Fruit fly (Drosophila melanogaster) Kc167 (cell line): ENCODE measurements around the gene Sxl.

Experiments
- Myc ChIP-seq: fragments of >200 bp; optimal IDR thresholded peaks from 2 replicates; lab custom pipeline; 2017; ENCODE audit warnings: missing external identifiers
- Sin3A ChIP-seq: fragments of >200 bp; optimal IDR thresholded peaks from 2 replicates; lab custom pipeline; 2018; ENCODE audit warnings: missing external identifiers
- h ChIP-seq: fragments of >200 bp; optimal IDR thresholded peaks from 3 replicates; lab custom pipeline; 2018; ENCODE audit warnings: missing external identifiers
- insv ChIP-seq: fragments of >200 bp; optimal IDR thresholded peaks from 3 replicates; lab custom pipeline; 2018; ENCODE audit warnings: missing external identifiers
- psq ChIP-seq: fragments of >200 bp; optimal IDR thresholded peaks from 2 replicates; lab custom pipeline; 2017; ENCODE audit warnings: missing external identifiers
- ttk ChIP-seq: sonication (Bioruptor generic); optimal IDR thresholded peaks from 2 replicates; lab custom pipeline; 2017; ENCODE audit warnings: missing external identifiers

The Sxl gene

DNA sequence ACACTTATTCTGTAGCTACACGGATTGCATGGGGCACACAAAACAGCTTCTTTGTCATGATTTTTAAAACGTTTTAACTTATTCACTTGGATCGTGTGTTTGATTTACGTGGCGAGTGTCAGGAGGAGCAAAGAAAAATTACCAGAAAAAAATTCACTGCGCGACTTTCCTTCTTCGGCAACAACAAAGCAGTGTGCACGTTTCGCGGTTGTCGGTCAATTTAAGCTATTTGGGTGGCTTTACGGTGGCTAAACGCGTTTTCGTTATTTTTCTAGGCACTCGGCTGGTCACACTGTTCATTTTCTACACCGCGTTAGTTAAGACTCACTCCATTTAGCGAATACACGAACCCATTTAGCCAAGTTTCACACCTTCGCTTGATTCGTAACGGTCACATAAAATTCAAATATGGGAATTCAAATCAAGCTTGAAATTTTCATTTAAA lies at the start of gene Sxl:
Gene Sxl, minus strand, starts transcription at position 195 of the 445 bp plus-strand sequence.
- TF ChIP-seq h (lab: Kevin White, UChicago), result no peak
- no peak for TF ChIP-seq psq (lab: Kevin White, UChicago)
- TF ChIP-seq insv (lab: Kevin White, UChicago), result no peak
- no peak for TF ChIP-seq ttk (lab: Kevin White, UChicago)
- no peak for TF ChIP-seq Myc (lab: Kevin White, UChicago)
- TF ChIP-seq Sin3A (lab: Kevin White, UChicago), result no peak

DNA sequence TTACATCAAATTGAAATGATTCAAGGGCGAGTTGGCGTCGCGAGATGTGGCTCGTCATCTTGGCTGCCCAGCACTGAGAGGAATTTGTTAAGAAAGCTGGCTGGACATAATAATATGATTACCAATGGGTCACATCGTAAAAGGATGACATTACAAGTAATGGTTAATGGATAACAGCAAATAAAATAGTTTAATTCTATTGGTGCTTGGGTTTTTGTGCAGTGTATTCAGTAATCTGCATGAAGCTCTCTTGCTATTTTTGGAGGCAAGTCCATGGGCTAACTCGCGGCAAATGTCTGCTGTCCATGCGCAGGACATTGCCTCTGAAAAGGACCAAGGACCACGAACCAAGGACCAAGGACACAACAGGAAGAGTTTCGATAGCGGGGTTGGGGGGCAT lies 43.9 kb upstream of the Sxl start:
- TF ChIP-seq insv (lab: Kevin White, UChicago) (no peak), ttk (lab: Kevin White, UChicago) (no peak), psq (lab: Kevin White, UChicago) (no peak), Sin3A (lab: Kevin White, UChicago) (no peak), h (lab: Kevin White, UChicago) (no peak), Myc (lab: Kevin White, UChicago) (no peak)

DNA sequence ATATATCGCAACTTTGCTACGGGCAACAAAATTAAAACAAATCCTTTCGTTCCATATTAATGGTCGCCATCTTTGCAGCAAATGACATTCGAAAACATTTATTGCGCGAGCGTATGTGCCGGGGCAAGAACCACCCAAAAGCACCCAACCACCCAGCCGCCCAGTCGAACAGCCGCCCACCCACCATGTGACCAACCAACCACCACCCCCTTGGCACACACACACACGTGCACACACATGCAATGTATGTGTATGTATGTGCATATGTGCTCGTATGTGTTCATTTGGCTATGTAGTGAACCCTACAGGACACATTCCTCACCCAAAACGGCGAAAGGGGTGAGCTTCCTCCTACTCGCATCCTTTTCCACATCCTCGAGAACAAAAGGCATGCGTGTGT lies 42.1 kb upstream of the Sxl start:
- TF ChIP-seq insv (lab: Kevin White, UChicago), result no peak
- TF ChIP-seq Sin3A (lab: Kevin White, UChicago), result no peak

DNA sequence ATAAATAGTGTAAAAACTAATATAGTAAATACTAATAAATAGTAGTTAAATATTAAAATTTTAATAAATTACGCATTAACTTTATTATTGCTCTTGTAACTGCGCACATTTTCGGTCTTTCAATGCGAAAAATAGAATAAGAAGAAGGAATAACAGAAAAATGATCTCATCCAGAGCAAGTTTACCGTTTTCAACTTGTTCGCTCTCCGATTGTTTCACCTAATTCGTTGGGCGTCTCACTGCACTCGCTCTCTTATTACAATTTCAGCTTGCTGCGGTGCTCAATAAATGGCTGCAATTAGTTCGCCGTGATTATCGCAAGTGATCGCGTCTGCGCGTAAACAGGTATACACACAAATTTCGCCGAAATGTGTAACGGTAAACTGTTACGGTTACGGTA lies 39.6 kb upstream of the Sxl start, which contains the start of gene Cph:
Gene Cph, plus strand, starts transcription at position 301 of the 400 bp plus-strand sequence.
- TF ChIP-seq h (lab: Kevin White, UChicago) (no peak), Myc (lab: Kevin White, UChicago) (no peak), insv (lab: Kevin White, UChicago) (no peak), Sin3A (lab: Kevin White, UChicago) (no peak), ttk (lab: Kevin White, UChicago) (no peak), psq (lab: Kevin White, UChicago) (no peak)

DNA sequence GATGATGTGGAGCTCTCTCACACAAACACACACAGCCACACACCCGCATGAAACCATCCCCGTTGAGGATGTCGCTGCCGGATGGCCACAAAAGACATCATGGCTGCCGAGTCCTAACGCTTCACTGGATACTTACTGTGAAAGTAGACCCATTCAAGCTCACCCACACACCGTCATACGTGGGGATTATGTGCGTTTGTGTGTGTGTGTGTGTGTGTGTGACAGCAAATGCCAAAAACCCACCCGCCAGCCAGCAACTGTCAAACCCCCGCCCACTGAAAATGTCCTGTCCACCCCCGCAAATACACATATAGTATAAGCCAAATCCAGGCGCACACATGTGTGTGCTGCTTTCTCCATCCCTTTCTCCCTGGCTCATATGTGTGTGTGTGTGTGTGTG lies 26.6 kb upstream of the Sxl start:
- TF ChIP-seq h (lab: Kevin White, UChicago) (no peak), Sin3A (lab: Kevin White, UChicago) (no peak), Myc (lab: Kevin White, UChicago) (no peak), ttk (lab: Kevin White, UChicago) (no peak), insv (lab: Kevin White, UChicago) (no peak), psq (lab: Kevin White, UChicago) (no peak)

DNA sequence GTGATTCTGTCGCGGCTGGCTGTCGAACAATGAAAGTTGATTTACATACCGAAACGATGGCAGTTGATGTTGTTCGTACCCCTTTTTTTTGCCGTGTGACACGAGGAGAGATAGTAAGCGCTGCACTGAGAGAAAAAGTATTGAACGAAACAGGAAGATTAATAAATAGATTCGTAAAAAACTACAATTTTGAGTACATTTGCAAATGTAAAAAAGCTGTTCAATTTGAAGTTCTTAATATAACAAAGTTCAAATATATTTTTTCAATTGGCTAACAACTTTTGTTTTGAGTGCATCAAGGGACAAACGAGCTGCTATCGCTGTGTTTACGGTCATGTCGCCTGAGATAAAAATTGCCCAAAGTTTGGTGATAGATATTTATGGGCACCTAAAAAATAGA lies 24.1 kb upstream of the Sxl start:
- TF ChIP-seq psq (lab: Kevin White, UChicago) (no peak), h (lab: Kevin White, UChicago) (no peak), insv (lab: Kevin White, UChicago) (no peak), Sin3A (lab: Kevin White, UChicago) (no peak), Myc (lab: Kevin White, UChicago) (no peak), ttk (lab: Kevin White, UChicago) (no peak)

DNA sequence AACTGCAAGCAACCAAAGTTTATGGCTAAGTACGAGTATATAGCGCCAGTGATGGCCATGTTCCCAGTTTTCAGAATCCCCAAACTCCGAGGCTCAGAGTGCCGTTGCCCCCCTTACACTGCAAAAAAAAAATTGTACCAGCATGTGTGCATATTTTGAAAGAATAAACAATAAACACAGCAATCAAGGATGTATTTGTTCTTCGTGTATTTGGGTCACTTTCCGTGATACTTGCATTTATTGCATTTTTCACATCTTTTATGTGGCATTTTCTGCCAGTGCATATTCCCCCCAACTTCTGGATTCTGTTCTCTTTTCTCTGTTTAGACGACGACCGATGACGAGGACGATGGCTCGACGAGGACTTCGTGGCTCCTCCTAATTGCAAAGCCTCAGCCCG lies 22.3 kb upstream of the Sxl start:
- TF ChIP-seq Sin3A (lab: Kevin White, UChicago), result no peak
- TF ChIP-seq psq (lab: Kevin White, UChicago), result no peak
- TF ChIP-seq h (lab: Kevin White, UChicago), result no peak
- TF ChIP-seq ttk (lab: Kevin White, UChicago), result no peak
- TF ChIP-seq Myc (lab: Kevin White, UChicago), result no peak
- TF ChIP-seq insv (lab: Kevin White, UChicago), result no peak

DNA sequence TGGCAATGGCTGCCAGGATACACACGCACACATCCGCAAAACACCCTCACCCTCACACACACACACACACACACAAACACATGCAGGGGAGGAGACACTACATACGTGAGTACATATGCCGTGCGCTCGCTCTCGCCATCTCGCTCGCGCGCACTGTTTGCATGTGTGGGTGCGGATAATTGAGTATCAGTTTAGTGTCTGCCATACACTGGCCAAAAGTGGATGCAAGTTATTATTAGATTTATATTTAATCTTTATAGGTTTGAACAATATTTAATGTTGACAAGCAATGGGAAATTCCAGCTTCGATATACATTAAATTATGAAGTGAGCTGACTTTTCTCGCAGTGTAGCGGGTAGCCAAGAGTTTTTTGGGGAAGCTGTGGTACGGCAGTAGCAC lies 19.9 kb upstream of the Sxl start:
- TF ChIP-seq Myc (lab: Kevin White, UChicago) (no peak), h (lab: Kevin White, UChicago) (no peak), Sin3A (lab: Kevin White, UChicago) (no peak), insv (lab: Kevin White, UChicago) (no peak), ttk (lab: Kevin White, UChicago) (no peak), psq (lab: Kevin White, UChicago) (no peak)

DNA sequence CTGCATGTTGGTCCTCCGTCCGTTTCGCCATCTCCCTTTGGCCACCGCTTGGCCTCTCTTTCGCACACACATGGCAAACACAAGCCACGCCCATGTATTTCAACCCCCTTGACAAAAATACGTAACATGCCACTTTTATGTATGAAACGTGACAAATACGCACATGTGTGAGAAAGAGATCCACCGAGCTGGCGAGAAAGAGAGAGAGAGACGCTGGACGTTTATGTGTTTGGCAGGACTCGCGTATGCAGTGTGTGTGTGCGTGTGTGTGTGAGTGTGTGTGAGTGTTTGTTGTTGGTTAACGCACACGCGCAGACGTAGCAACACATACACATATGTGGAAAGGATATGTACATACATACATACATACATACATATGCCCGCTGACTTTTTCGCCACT lies 13.0 kb upstream of the Sxl start:
- TF ChIP-seq Sin3A (lab: Kevin White, UChicago), result no peak

DNA sequence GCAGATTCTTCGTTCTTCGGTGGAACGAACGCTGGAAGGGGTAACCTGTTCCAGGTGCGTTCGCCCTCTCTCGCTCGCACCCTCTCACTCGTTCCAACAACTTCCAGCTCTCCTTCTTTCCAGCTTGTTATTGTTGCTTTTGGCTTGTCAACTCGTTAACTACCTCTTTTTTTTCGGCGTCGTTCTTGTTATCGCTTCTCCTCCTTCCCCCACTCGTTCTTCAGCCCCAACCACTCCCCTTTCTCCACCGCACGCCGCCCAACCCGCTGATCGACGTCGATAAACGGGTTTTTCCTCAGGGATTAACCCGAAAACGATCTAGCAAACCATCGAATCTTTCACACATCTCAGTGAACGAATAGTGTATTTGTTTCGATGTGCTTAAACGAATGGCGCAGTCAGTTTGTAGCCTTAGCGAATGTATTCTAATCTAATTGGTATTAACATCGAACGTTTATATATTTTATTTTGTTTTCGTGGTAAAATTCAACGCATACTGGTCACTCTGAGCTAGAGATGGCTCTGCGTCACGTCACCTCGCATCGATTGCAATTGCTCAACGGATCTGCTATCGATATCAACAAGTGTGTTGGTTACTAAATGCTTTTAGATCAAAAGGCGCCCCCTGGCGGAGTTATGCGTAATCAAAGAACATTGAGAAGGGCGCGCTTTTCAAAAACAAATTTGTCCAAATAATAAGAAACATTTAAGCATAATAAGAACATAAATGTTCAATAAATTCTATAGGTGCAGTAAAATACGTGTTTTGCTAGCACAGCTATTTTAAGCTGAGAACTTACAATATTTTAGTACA lies 12.1 kb upstream of the Sxl start, which contains the start of gene fz4:
Gene fz4, minus strand, starts transcription at position 529 of the 814 bp plus-strand sequence.
- TF ChIP-seq Myc (lab: Kevin White, UChicago), result no peak
- no peak for TF ChIP-seq ttk (lab: Kevin White, UChicago)
- no peak for TF ChIP-seq insv (lab: Kevin White, UChicago)
- TF ChIP-seq h (lab: Kevin White, UChicago), result no peak
- no peak for TF ChIP-seq Sin3A (lab: Kevin White, UChicago)
- no peak for TF ChIP-seq psq (lab: Kevin White, UChicago)

DNA sequence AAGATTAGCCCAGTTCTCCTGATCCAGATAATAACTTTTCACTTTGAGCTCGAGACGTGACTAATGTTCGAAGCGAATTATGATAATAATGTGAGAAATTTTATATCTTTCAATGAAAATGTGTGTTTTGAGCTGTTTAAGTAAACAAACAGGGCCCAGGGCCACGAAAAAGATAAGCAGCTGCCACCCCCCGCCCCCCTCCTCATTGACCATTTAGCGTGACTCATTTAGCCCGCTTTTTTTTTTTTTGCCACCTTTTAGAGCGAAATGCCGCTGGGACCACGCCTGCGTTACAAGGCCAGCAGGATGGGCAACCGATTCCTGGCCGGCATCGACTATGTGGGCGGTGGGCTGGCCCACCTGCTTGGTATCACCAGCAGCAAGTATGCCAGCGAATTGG lies 7.7 kb upstream of the Sxl start:
- no peak for TF ChIP-seq psq (lab: Kevin White, UChicago)
- no peak for TF ChIP-seq ttk (lab: Kevin White, UChicago)
- no peak for TF ChIP-seq insv (lab: Kevin White, UChicago)
- TF ChIP-seq h (lab: Kevin White, UChicago), result no peak
- TF ChIP-seq Myc (lab: Kevin White, UChicago), result no peak
- TF ChIP-seq Sin3A (lab: Kevin White, UChicago), result no peak
